Fruit fly (Drosophila melanogaster) whole organism, embryonic: Measurements from ENCODE around the gene crq.

Experiments
- Ada2b ChIP-seq: fragments of 200-800 bp; sonication (Bioruptor generic); IDR thresholded peaks from 2 replicates; pipeline ENCODE4 v1.3.6; 2022; ENCODE audit warnings: missing biosample characterization, missing genetic modification characterization
- Aef1 ChIP-seq: fragments of 200-800 bp; sonication (Bioruptor generic); IDR thresholded peaks from 3 replicates; pipeline ENCODE4 v1.3.6; 2022; ENCODE audit warnings: missing biosample characterization, missing genetic modification characterization
- CG10147 ChIP-seq: fragments of 200-800 bp; sonication (Bioruptor generic); optimal IDR thresholded peaks from 2 replicates; lab custom pipeline; 2019; ENCODE audit warnings: missing biosample characterization, mild to moderate bottlenecking, missing genetic modification characterization, moderate library complexity
- CG1024 ChIP-seq: fragments of 200-800 bp; sonication (Bioruptor generic); IDR thresholded peaks from 2 replicates; pipeline ENCODE4 v1.3.6; 2022; ENCODE audit warnings: missing biosample characterization, missing genetic modification characterization
- CG10431 ChIP-seq: fragments of 200-800 bp; sonication (Bioruptor generic); optimal IDR thresholded peaks from 3 replicates; lab custom pipeline; 2018; ENCODE audit warnings: missing biosample characterization, mild to moderate bottlenecking, missing genetic modification characterization
- CG11695 ChIP-seq: fragments of 200-800 bp; sonication (Bioruptor generic); IDR thresholded peaks from 3 replicates; pipeline ENCODE4 v1.3.6; 2022; ENCODE audit warnings: missing biosample characterization, missing genetic modification characterization
- CG1233 ChIP-seq: fragments of 200-800 bp; sonication (Bioruptor generic); optimal IDR thresholded peaks from 4 replicates; lab custom pipeline; 2018; ENCODE audit warnings: missing biosample characterization, mild to moderate bottlenecking, missing genetic modification characterization
- CG12659 ChIP-seq: fragments of 200-800 bp; sonication (Bioruptor generic); optimal IDR thresholded peaks from 3 replicates; lab custom pipeline; 2017; ENCODE audit warnings: mild to moderate bottlenecking, missing biosample characterization, missing genetic modification reagents, missing genetic modification characterization
- CG13287 ChIP-seq: fragments of 200-800 bp; sonication (Bioruptor generic); IDR thresholded peaks from 2 replicates; pipeline ENCODE4 v1.3.6; 2022; ENCODE audit warnings: missing biosample characterization, missing genetic modification characterization; ENCODE audit not compliant: partially characterized antibody
- CG1602 ChIP-seq: fragments of 200-800 bp; sonication (Bioruptor generic); optimal IDR thresholded peaks from 3 replicates; lab custom pipeline; 2016; ENCODE audit warnings: missing biosample characterization, missing genetic modification characterization
- CG17186 ChIP-seq: fragments of 200-800 bp; sonication (Bioruptor generic); optimal IDR thresholded peaks from 3 replicates; lab custom pipeline; 2017; ENCODE audit warnings: missing biosample characterization, missing genetic modification reagents, missing genetic modification characterization
- CG2678 ChIP-seq: fragments of 200-800 bp; sonication (Bioruptor generic); optimal IDR thresholded peaks from 3 replicates; lab custom pipeline; 2019; ENCODE audit warnings: missing biosample characterization, mild to moderate bottlenecking, missing genetic modification characterization, moderate library complexity
- CG31441 ChIP-seq: fragments of 200-800 bp; sonication (Bioruptor generic); IDR thresholded peaks from 2 replicates; pipeline ENCODE4 v1.3.6; 2022; ENCODE audit warnings: missing biosample characterization, missing genetic modification characterization
- CG32772 ChIP-seq: fragments of 200-800 bp; sonication (Bioruptor generic); IDR thresholded peaks from 2 replicates; pipeline ENCODE4 v1.3.6; 2022; ENCODE audit warnings: missing biosample characterization, missing genetic modification characterization
- CG3838 ChIP-seq: fragments of 200-800 bp; sonication (Bioruptor generic); optimal IDR thresholded peaks from 3 replicates; lab custom pipeline; 2016; ENCODE audit warnings: missing biosample characterization, missing genetic modification characterization
- CG3995 ChIP-seq: fragments of 200-800 bp; sonication (Bioruptor generic); optimal IDR thresholded peaks from 3 replicates; lab custom pipeline; 2016; ENCODE audit warnings: missing biosample characterization, missing genetic modification characterization
- CG4854 ChIP-seq: fragments of 200-800 bp; sonication (Bioruptor generic); optimal IDR thresholded peaks from 2 replicates; lab custom pipeline; 2016; ENCODE audit warnings: missing biosample characterization, missing genetic modification characterization, inconsistent platforms
- CG6683 ChIP-seq: fragments of 200-800 bp; sonication (Bioruptor generic); optimal IDR thresholded peaks from 2 replicates; lab custom pipeline; 2017; ENCODE audit warnings: missing biosample characterization, mild to moderate bottlenecking, missing genetic modification characterization, missing genetic modification reagents
- CG8924 ChIP-seq: fragments of 200-800 bp; optimal IDR thresholded peaks from 3 replicates; lab custom pipeline; 2019; ENCODE audit warnings: missing biosample characterization, mild to moderate bottlenecking, missing genetic modification characterization, moderate library complexity
- Deaf1 ChIP-seq: fragments of 200-800 bp; optimal IDR thresholded peaks from 3 replicates; lab custom pipeline; 2019; ENCODE audit warnings: missing biosample characterization, mild to moderate bottlenecking, missing genetic modification characterization, moderate library complexity
- Dfd ChIP-seq, 2 experiments: fragments of >200 bp; optimal IDR thresholded peaks; 2 replicates each; lab custom pipeline; 2017; ENCODE audit warnings: missing biosample characterization in 2 of 2, missing genetic modification characterization in 2 of 2
- HmgD ChIP-seq: fragments of 200-800 bp; sonication (Bioruptor generic); optimal IDR thresholded peaks from 3 replicates; lab custom pipeline; 2016; ENCODE audit warnings: missing biosample characterization, missing genetic modification characterization
- HmgZ ChIP-seq: fragments of 200-800 bp; sonication (Bioruptor generic); optimal IDR thresholded peaks from 2 replicates; lab custom pipeline; 2018; ENCODE audit warnings: missing biosample characterization, mild to moderate bottlenecking, missing genetic modification characterization
- Hmr ChIP-seq: fragments of 200-800 bp; sonication (Bioruptor generic); optimal IDR thresholded peaks from 3 replicates; lab custom pipeline; 2017; ENCODE audit warnings: mild to moderate bottlenecking, missing biosample characterization, missing genetic modification reagents, missing genetic modification characterization
- Mrtf ChIP-seq: fragments of 200-800 bp; sonication (Bioruptor generic); IDR thresholded peaks from 3 replicates; pipeline ENCODE4 v1.3.6; 2022; ENCODE audit warnings: missing biosample characterization, missing genetic modification characterization
- Pdp1 ChIP-seq, 2 experiments: fragments of 200-800 bp; sonication (Bioruptor generic); optimal IDR thresholded peaks; 3 replicates each; lab custom pipeline; 2016; ENCODE audit warnings: missing biosample characterization in 2 of 2, missing genetic modification characterization in 2 of 2, mild to moderate bottlenecking in 1 of 2, moderate library complexity in 1 of 2
- Sry-δ ChIP-seq: fragments of 200-800 bp; sonication (Bioruptor generic); optimal IDR thresholded peaks from 2 replicates; lab custom pipeline; 2016; ENCODE audit warnings: missing biosample characterization, missing genetic modification characterization
- Stat92E ChIP-seq, 3 experiments: fragments of >200 bp in 2 of 3; fragments of 200-800 bp in 1 of 3; sonication (Bioruptor generic) in 1 of 3; optimal IDR thresholded peaks; 2 replicates each; lab custom pipeline; 2017 to 2019; ENCODE audit warnings: missing biosample characterization in 3 of 3, missing genetic modification characterization in 3 of 3, mild to moderate bottlenecking in 1 of 3, moderate library complexity in 1 of 3
- ap ChIP-seq: fragments of 200-800 bp; sonication (Bioruptor generic); IDR thresholded peaks from 2 replicates; pipeline ENCODE4 v1.3.6; 2022; ENCODE audit warnings: missing biosample characterization, missing genetic modification characterization
- bab2 ChIP-seq: fragments of 200-800 bp; sonication (Bioruptor generic); optimal IDR thresholded peaks from 2 replicates; lab custom pipeline; 2016; ENCODE audit warnings: missing biosample characterization, missing genetic modification characterization
- chif ChIP-seq, 2 experiments: fragments of 200-800 bp; sonication (Bioruptor generic); optimal IDR thresholded peaks; 3 replicates each; lab custom pipeline; 2016; ENCODE audit warnings: missing biosample characterization in 2 of 2, missing genetic modification characterization in 2 of 2
- crol ChIP-seq: fragments of 200-800 bp; sonication (Bioruptor generic); IDR thresholded peaks from 2 replicates; pipeline ENCODE4 v1.3.6; 2022; ENCODE audit warnings: missing biosample characterization, missing genetic modification characterization
- grn ChIP-seq: fragments of 200-800 bp; sonication (Bioruptor generic); optimal IDR thresholded peaks from 3 replicates; lab custom pipeline; 2017; ENCODE audit warnings: missing biosample characterization, missing genetic modification characterization
- hb ChIP-seq: fragments of 200-800 bp; sonication (Bioruptor generic); IDR thresholded peaks from 3 replicates; pipeline ENCODE4 v1.3.6; 2022; ENCODE audit warnings: missing biosample characterization, missing genetic modification characterization; ENCODE audit not compliant: partially characterized antibody
- insv ChIP-seq, 2 experiments: fragments of 200-800 bp; sonication (Bioruptor generic); optimal IDR thresholded peaks; 3 replicates each; lab custom pipeline; 2016 to 2018; ENCODE audit warnings: missing biosample characterization in 2 of 2, missing genetic modification characterization in 2 of 2
- lab ChIP-seq: fragments of 200-800 bp; sonication (Bioruptor generic); optimal IDR thresholded peaks from 3 replicates; lab custom pipeline; 2017; ENCODE audit warnings: missing biosample characterization, missing genetic modification characterization, mild to moderate bottlenecking, moderate library complexity, missing genetic modification reagents
- lbe ChIP-seq: fragments of 200-800 bp; sonication (Bioruptor generic); optimal IDR thresholded peaks from 2 replicates; lab custom pipeline; 2016; ENCODE audit warnings: missing biosample characterization, mild to moderate bottlenecking, missing genetic modification characterization
- mam ChIP-seq: fragments of 200-800 bp; sonication (Bioruptor generic); optimal IDR thresholded peaks from 3 replicates; lab custom pipeline; 2016; ENCODE audit warnings: missing biosample characterization, missing genetic modification characterization
- mirr ChIP-seq: fragments of 200-800 bp; sonication (Bioruptor generic); optimal IDR thresholded peaks from 3 replicates; lab custom pipeline; 2018; ENCODE audit warnings: missing biosample characterization, mild to moderate bottlenecking, missing genetic modification characterization
- nerfin-1 ChIP-seq: fragments of 200-800 bp; sonication (Bioruptor generic); optimal IDR thresholded peaks from 3 replicates; lab custom pipeline; 2019; ENCODE audit warnings: missing biosample characterization, mild to moderate bottlenecking, missing genetic modification characterization, moderate library complexity
- nerfin-2 ChIP-seq: fragments of 200-800 bp; sonication (Bioruptor generic); IDR thresholded peaks from 2 replicates; pipeline ENCODE4 v1.3.6; 2022; ENCODE audit warnings: missing biosample characterization, missing genetic modification characterization; ENCODE audit not compliant: partially characterized antibody
- onecut ChIP-seq: fragments of 200-800 bp; sonication (Bioruptor generic); IDR thresholded peaks from 2 replicates; pipeline ENCODE4 v1.3.6; 2022; ENCODE audit warnings: missing biosample characterization, missing genetic modification characterization
- org-1 ChIP-seq: fragments of 200-800 bp; sonication (Bioruptor generic); optimal IDR thresholded peaks from 2 replicates; lab custom pipeline; 2017; ENCODE audit warnings: missing biosample characterization, missing genetic modification characterization
- row ChIP-seq: fragments of 200-800 bp; sonication (Bioruptor generic); IDR thresholded peaks from 3 replicates; pipeline ENCODE4 v1.3.6; 2022; ENCODE audit warnings: missing biosample characterization, missing genetic modification characterization
- shn ChIP-seq: fragments of 200-800 bp; sonication (Bioruptor generic); optimal IDR thresholded peaks from 3 replicates; lab custom pipeline; 2016; ENCODE audit warnings: missing biosample characterization, missing genetic modification characterization
- sim ChIP-seq: fragments of 200-800 bp; sonication (Bioruptor generic); IDR thresholded peaks from 2 replicates; pipeline ENCODE4 v1.3.6; 2022; ENCODE audit warnings: missing biosample characterization, missing genetic modification characterization
- slp2 ChIP-seq: fragments of 200-800 bp; sonication (Bioruptor generic); optimal IDR thresholded peaks from 2 replicates; lab custom pipeline; 2016; ENCODE audit warnings: missing biosample characterization, missing genetic modification characterization
- tgo ChIP-seq: fragments of 200-800 bp; sonication (Bioruptor generic); IDR thresholded peaks from 3 replicates; pipeline ENCODE4 v1.3.6; 2022; ENCODE audit warnings: missing biosample characterization, missing genetic modification characterization
- tup ChIP-seq: fragments of 200-800 bp; sonication (Bioruptor generic); optimal IDR thresholded peaks from 2 replicates; lab custom pipeline; 2016; ENCODE audit warnings: missing biosample characterization, mild to moderate bottlenecking, missing genetic modification characterization, moderate library complexity

Gene crq

DNA sequence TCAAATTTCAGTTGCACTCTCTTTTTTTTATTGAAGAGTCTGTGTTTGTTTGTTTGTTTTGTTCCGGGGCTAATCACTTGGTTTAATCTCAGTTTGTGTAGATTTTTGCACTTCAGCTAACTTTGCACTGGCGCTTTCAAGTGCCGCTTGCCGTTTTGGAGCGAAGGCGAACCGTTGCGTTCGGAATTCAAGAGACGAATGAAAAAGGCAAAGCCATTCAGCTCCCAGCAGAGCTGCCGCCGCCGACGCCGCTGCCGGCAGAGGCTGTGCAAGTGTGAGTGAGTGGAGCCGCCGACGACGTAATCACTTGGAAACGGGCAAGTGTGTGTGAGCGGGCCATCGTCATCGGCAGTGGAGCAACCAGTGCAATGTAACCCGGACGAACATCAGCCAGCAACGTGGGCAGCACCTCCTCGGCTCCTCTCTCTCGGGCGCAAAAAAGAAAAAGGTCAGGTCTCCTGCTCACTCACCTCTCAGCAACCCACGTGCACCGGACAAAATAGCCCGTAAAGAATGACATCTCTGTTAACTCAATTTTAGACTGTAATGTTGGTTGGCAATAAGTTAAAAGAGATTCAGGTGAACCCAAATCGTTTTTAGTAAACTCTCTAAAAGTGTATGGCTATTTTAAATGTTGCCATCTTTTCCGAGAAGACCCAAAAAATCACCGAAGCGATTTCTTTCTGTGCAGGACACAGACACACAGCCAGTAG, 26.8 kb upstream of the crq start, which contains the start of gene cbt (continued):
- TF ChIP-seq Hmr (GFP tag; lab: Kevin White, UChicago) (peak; percentile 98), CG1602 (peak; percentile 96), HmgZ (tag; lab: Kevin White, UChicago) (peak; percentile 98), CG3838 (GFP tag; lab: Kevin White, UChicago) (peak; percentile 91), Deaf1 (tag; lab: Kevin White, UChicago) (peak; percentile 89), CG10147 (GFP tag; lab: Kevin White, UChicago) (peak; percentile 97), hb (no peak), CG8924 (tag; lab: Kevin White, UChicago) (peak; percentile 98), CG32772 (no peak), Aef1 (GFP tag; lab: Robert Waterston, UW) (no peak), Mrtf (no peak), sim (GFP tag; lab: Robert Waterston, UW) (no peak), CG4854 (GFP tag; lab: Kevin White, UChicago) (peak; percentile 93), CG6683 (GFP tag; lab: Kevin White, UChicago) (peak; percentile 96), nerfin-1 (tag; lab: Kevin White, UChicago) (peak; percentile 93), CG31441 (no peak), grn (GFP tag; lab: Kevin White, UChicago) (peak; percentile 37), Ada2b (no peak), lbe (peak; percentile 96), CG1233 (GFP tag; lab: Kevin White, UChicago) (peak; percentile 96), bab2 (peak; percentile 98), org-1 (peak; percentile 99), nerfin-2 (GFP tag; lab: Robert Waterston, UW) (no peak), CG2678 (tag; lab: Kevin White, UChicago) (peak; percentile 98), onecut (peak; percentile 92), Pdp1 (GFP tag; optimal IDR thresholded peaks at IDR 0.05; lab: Kevin White, UChicago) (peak; percentile 96 to 98), slp2 (GFP tag; lab: Kevin White, UChicago) (peak; percentile 97), CG11695 (GFP tag; lab: Robert Waterston, UW) (no peak), Stat92E (GFP tag; optimal IDR thresholded peaks at IDR 0.05; lab: Kevin White, UChicago) (peak in 1 of 3 experiments; percentile 87), shn (GFP tag; lab: Kevin White, UChicago) (peak; percentile 99), Dfd (GFP tag; optimal IDR thresholded peaks at IDR 0.05; lab: Kevin White, UChicago) (peak in 1 of 2 experiments; percentile 66), ap (GFP tag; lab: Robert Waterston, UW) (no peak), CG12659 (peak; percentile 98), mirr (peak; percentile 94), Sry-δ (peak; percentile 73), row (GFP tag; lab: Robert Waterston, UW) (no peak), crol (no peak), CG3995 (GFP tag; lab: Kevin White, UChicago) (peak; percentile 75), CG17186 (peak; percentile 85), CG13287 (GFP tag; lab: Robert Waterston, UW) (no peak), CG1024 (no peak), tup (GFP tag; lab: Kevin White, UChicago) (peak; percentile 96), HmgD (GFP tag; lab: Kevin White, UChicago) (peak; percentile 97), tgo (no peak), CG10431 (peak; percentile 61), chif (GFP tag; optimal IDR thresholded peaks at IDR 0.05; lab: Kevin White, UChicago) (peak; percentile 97 to 98), mam (GFP tag; lab: Kevin White, UChicago) (peak; percentile 98), lab (GFP tag; lab: Kevin White, UChicago) (peak; percentile 98), insv (GFP tag; optimal IDR thresholded peaks at IDR 0.05; lab: Kevin White, UChicago) (peak; percentile 74 to 79)
